Fruit fly (Drosophila melanogaster) whole organism, wandering third instar larva: ENCODE data around the gene CG15263.

ENCODE experiments used
- Hr78 ChIP-seq: fragments of >200 bp; optimal IDR thresholded peaks from 2 replicates; lab custom pipeline; 2017; ENCODE audit warnings: missing biosample characterization, missing genetic modification characterization
- Sp1 ChIP-seq: fragments of 200-800 bp; sonication (Bioruptor generic); optimal IDR thresholded peaks from 3 replicates; lab custom pipeline; 2019; ENCODE audit warnings: missing biosample characterization, mild to moderate bottlenecking, missing genetic modification characterization, moderate library complexity
- usp ChIP-seq: fragments of >200 bp; optimal IDR thresholded peaks from 2 replicates; lab custom pipeline; 2017; ENCODE audit warnings: missing biosample characterization, missing genetic modification characterization

dm6 chr2L:15271757-15272589 is 12.8 kb upstream of the CG15263 start, which contains the start of gene Cul3:
- TF ChIP-seq Hr78 (GFP tag; lab: Kevin White, UChicago) (no peak), Sp1 (GFP tag; lab: Kevin White, UChicago) (peak; percentile 29), usp (GFP tag; lab: Kevin White, UChicago) (no peak)
